Fruit fly (Drosophila melanogaster) whole organism: ENCODE measurements around the gene Zir.

Source experiments
- CG8478 ChIP-seq: fragments of >200 bp; optimal IDR thresholded peaks from 2 replicates; lab custom pipeline; 2018; ENCODE audit warnings: inconsistent platforms
- pan ChIP-seq: fragments of >200 bp; optimal IDR thresholded peaks from 2 replicates; lab custom pipeline; 2017

DNA sequence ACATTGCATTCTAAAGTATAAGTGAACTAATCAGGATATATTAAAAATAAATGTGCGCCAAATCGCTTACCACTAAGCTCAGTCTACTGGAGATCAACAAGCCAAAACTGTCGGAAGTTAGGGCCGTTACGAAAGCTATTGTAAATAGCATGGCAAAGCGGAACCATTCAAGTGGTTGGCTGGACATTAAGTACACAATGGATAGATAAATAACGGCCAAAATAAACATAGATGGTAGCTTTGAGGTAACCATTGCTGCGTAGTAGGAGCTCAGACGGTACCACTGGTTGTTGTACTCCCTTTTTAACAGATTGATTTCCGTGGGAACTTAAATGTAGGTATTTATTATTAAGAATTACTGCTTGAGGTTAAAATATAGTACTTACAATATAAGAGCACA, 23.2 kb downstream of the Zir start:
- no peak for TF ChIP-seq pan (lab: Kevin White, UChicago)
- no peak for TF ChIP-seq CG8478 (lab: Kevin White, UChicago)
